Worm (Caenorhabditis elegans) whole organism, L1 larva: ENCODE measurements around the gene srd-42.

Source experiments
- C34B4.2 ChIP-seq: sonication (generic microtip); optimal IDR thresholded peaks from 2 replicates; lab custom pipeline; 2017; ENCODE audit warnings: mild to moderate bottlenecking, missing genetic modification characterization, missing compliant biosample characterization
- Y116A8C.19 ChIP-seq: sonication (generic microtip); optimal IDR thresholded peaks from 2 replicates; lab custom pipeline; 2016; ENCODE audit warnings: missing compliant biosample characterization, missing genetic modification characterization, borderline replicate concordance
- aha-1 ChIP-seq: fragments of 150-350 bp; optimal IDR thresholded peaks from 2 replicates; lab custom pipeline; 2014; ENCODE audit warnings: missing biosample characterization, missing genetic modification characterization
- alr-1 ChIP-seq: fragments of 200-800 bp; sonication (Bioruptor generic); optimal IDR thresholded peaks from 2 replicates; lab custom pipeline; 2018; ENCODE audit warnings: borderline replicate concordance, mild to moderate bottlenecking, missing genetic modification characterization, missing compliant biosample characterization
- ceh-63 ChIP-seq: fragments of 200-800 bp; sonication (Bioruptor generic); optimal IDR thresholded peaks from 2 replicates; lab custom pipeline; 2018; ENCODE audit warnings: mild to moderate bottlenecking, missing genetic modification characterization, missing compliant biosample characterization
- ceh-8 ChIP-seq: fragments of 200-800 bp; sonication (Bioruptor generic); optimal IDR thresholded peaks from 2 replicates; lab custom pipeline; 2018; ENCODE audit warnings: mild to moderate bottlenecking, missing genetic modification characterization, moderate library complexity, missing compliant biosample characterization
- ceh-88 ChIP-seq: fragments of 200-800 bp; sonication (Bioruptor generic); IDR thresholded peaks from 2 replicates; pipeline ENCODE4 v1.3.6; 2022; ENCODE audit warnings: missing genetic modification characterization, missing compliant biosample characterization
- ceh-90 ChIP-seq: sonication (generic microtip); optimal IDR thresholded peaks from 2 replicates; lab custom pipeline; 2016; ENCODE audit warnings: missing genetic modification characterization, missing compliant biosample characterization
- efl-1 ChIP-seq, 4 experiments: fragments of 150-350 bp; optimal IDR thresholded peaks in 3 of 4; peaks in 1 of 4; 1 replicate in 1 of 4; 2 replicates in 3 of 4; lab custom pipeline; 2014; ENCODE audit warnings: missing biosample characterization in 2 of 4, missing genetic modification characterization in 2 of 4, missing genetic modification reagents in 2 of 4
- egl-13 ChIP-seq: sonication (generic microtip); optimal IDR thresholded peaks from 2 replicates; lab custom pipeline; 2016; ENCODE audit warnings: missing genotype, missing genetic modification reagents, missing genetic modification characterization, missing compliant biosample characterization
- egl-27 ChIP-seq, 2 experiments: fragments of 150-350 bp in 1 of 2; sonication (generic microtip); optimal IDR thresholded peaks; 3 replicates each; lab custom pipeline; 2017 to 2018; ENCODE audit warnings: missing biosample characterization in 2 of 2, missing genetic modification characterization in 2 of 2, missing genetic modification reagents in 2 of 2
- elt-3 ChIP-seq, 6 experiments: fragments of 150-350 bp in 1 of 6; sonication (generic microtip); optimal IDR thresholded peaks; 2 replicates each; lab custom pipeline; 2017 to 2018; ENCODE audit warnings: missing biosample characterization in 6 of 6, missing genetic modification characterization in 6 of 6, inconsistent platforms in 1 of 6
- grh-1 ChIP-seq: fragments of 200-800 bp; sonication (Bioruptor generic); IDR thresholded peaks from 2 replicates; pipeline ENCODE4 v1.3.6; 2022; ENCODE audit warnings: missing genetic modification reagents, missing genetic modification characterization, missing compliant biosample characterization
- hlh-17 ChIP-seq: fragments of 200-800 bp; sonication (Bioruptor generic); optimal IDR thresholded peaks from 2 replicates; lab custom pipeline; 2018; ENCODE audit warnings: missing genetic modification characterization, mild to moderate bottlenecking, missing compliant biosample characterization, moderate library complexity, borderline replicate concordance
- jun-1 ChIP-seq: fragments of 150-350 bp; optimal IDR thresholded peaks from 2 replicates; lab custom pipeline; 2014; ENCODE audit warnings: missing biosample characterization, missing genetic modification reagents, missing genetic modification characterization
- lin-14 ChIP-seq: fragments of 200-800 bp; sonication (Bioruptor generic); optimal IDR thresholded peaks from 2 replicates; lab custom pipeline; 2018; ENCODE audit warnings: mild to moderate bottlenecking, missing genetic modification characterization, moderate library complexity, missing compliant biosample characterization
- lin-35 ChIP-seq, 2 experiments: fragments of 150-350 bp; optimal IDR thresholded peaks; 2 replicates each; lab custom pipeline; 2014; ENCODE audit warnings: missing biosample characterization in 2 of 2, missing genetic modification characterization in 2 of 2, missing genetic modification reagents in 2 of 2
- lsy-2 ChIP-seq, 2 experiments: fragments of 150-350 bp; optimal IDR thresholded peaks; 2 replicates each; lab custom pipeline; 2014; ENCODE audit warnings: missing biosample characterization in 2 of 2, missing genetic modification characterization in 2 of 2
- mef-2 ChIP-seq: fragments of 150-350 bp; optimal IDR thresholded peaks from 2 replicates; lab custom pipeline; 2014; ENCODE audit warnings: missing biosample characterization, missing genetic modification characterization
- nhr-11 ChIP-seq: fragments of 150-350 bp; optimal IDR thresholded peaks from 2 replicates; lab custom pipeline; 2014; ENCODE audit warnings: missing biosample characterization, missing genetic modification characterization
- nhr-12 ChIP-seq: sonication (generic microtip); optimal IDR thresholded peaks from 2 replicates; lab custom pipeline; 2017; ENCODE audit warnings: missing biosample characterization, missing genetic modification characterization
- nhr-20 ChIP-seq: sonication (generic microtip); optimal IDR thresholded peaks from 2 replicates; lab custom pipeline; 2016; ENCODE audit warnings: mild to moderate bottlenecking, missing genetic modification characterization, missing compliant biosample characterization
- nhr-237 ChIP-seq: fragments of 150-350 bp; optimal IDR thresholded peaks from 2 replicates; lab custom pipeline; 2014; ENCODE audit warnings: missing biosample characterization, missing genetic modification characterization
- nhr-85 ChIP-seq: sonication (generic microtip); peaks from one replicate; lab custom pipeline; 2016; ENCODE audit warnings: missing genetic modification characterization, inconsistent platforms, missing compliant biosample characterization
- pax-3 ChIP-seq: fragments of 200-800 bp; sonication (Bioruptor generic); optimal IDR thresholded peaks from 2 replicates; lab custom pipeline; 2018; ENCODE audit warnings: mild to moderate bottlenecking, missing genetic modification characterization, moderate library complexity, missing compliant biosample characterization
- skn-1 ChIP-seq: fragments of 150-350 bp; optimal IDR thresholded peaks from 2 replicates; lab custom pipeline; 2014; ENCODE audit warnings: missing biosample characterization, missing genetic modification characterization
- sptf-1 ChIP-seq: fragments of 150-350 bp; optimal IDR thresholded peaks from 2 replicates; lab custom pipeline; 2014; ENCODE audit warnings: missing biosample characterization, missing genetic modification characterization
- tbx-2 ChIP-seq: sonication (generic microtip); optimal IDR thresholded peaks from 2 replicates; lab custom pipeline; 2016; ENCODE audit warnings: missing genetic modification characterization, missing compliant biosample characterization
- tlp-1 ChIP-seq: fragments of 150-350 bp; optimal IDR thresholded peaks from 2 replicates; lab custom pipeline; 2014; ENCODE audit warnings: missing biosample characterization, missing genetic modification characterization
- unc-130 ChIP-seq: fragments of 150-350 bp; optimal IDR thresholded peaks from 2 replicates; lab custom pipeline; 2017; ENCODE audit warnings: missing biosample characterization, missing genetic modification characterization, inconsistent platforms
- xbp-1 ChIP-seq: sonication (generic microtip); optimal IDR thresholded peaks from 2 replicates; lab custom pipeline; 2016; ENCODE audit warnings: missing genetic modification characterization, missing compliant biosample characterization
- ztf-11 ChIP-seq, 2 experiments: sonication (generic microtip); optimal IDR thresholded peaks; 2 replicates each; lab custom pipeline; 2016 to 2017; ENCODE audit warnings: missing genetic modification characterization in 2 of 2, missing biosample characterization in 1 of 2, missing compliant biosample characterization in 1 of 2
- ztf-4 ChIP-seq: fragments of 150-350 bp; optimal IDR thresholded peaks from 2 replicates; lab custom pipeline; 2014; ENCODE audit warnings: missing biosample characterization, missing genetic modification characterization

The srd-42 gene

DNA sequence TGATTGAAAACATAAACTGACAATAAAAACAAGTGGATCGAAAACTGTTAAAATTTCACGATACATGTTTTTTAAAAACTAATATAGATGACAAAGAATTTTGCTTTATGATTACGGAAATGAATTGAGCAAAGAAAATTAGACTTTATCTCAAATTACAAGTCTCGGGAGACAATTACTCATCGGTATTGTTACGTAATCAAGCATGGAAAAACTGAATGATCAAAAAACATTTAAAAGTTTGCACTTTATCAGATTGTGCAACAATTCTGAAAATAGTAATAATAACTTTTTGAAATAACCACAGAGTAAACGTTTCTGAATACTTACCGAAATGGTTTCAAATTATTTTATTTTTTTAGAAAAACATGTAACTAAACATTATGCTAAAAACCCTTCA lies 2.5 kb upstream of the srd-42 start, which contains the start of gene srd-43:
TSS of gene srd-43 (minus strand) at position 66 of the 400 bp plus-strand sequence.
- TF ChIP-seq lin-35 (GFP tag; optimal IDR thresholded peaks at IDR 0.05; lab: Kevin White, UChicago) (no peak), ceh-8 (GFP tag; lab: Kevin White, UChicago) (peak; percentile 33), ztf-4 (tag; lab: Kevin White, UChicago) (no peak)

DNA sequence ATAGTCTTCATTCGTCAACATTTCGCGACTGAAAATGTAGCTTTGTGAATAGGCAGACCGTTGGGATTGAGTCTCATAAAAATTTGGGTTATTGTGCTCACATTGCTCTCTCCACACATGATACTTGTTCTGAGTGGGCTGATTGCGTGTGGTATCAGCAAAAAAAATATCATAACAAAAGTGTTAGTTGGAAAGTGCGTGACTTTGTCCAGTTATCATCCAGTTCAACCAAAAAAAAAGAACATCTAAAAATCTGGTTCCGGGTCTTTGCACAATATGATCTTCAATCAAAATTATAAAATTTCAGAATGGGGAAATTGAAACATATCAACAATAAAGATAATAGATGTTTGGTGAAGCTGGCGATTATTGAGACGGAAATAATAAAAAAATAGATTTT lies 2.8 kb downstream of the srd-42 start, which contains the start of gene srd-39:
TSS of gene srd-39 (minus strand) at position 101 of the 400 bp plus-strand sequence.
- TF ChIP-seq elt-3 (tag; optimal IDR thresholded peaks at IDR 0.05; lab: Kevin White, UChicago) (no peak), efl-1 (optimal IDR thresholded peaks at IDR 0.05; lab: Kevin White, UChicago) (no peak), efl-1 (GFP tag; optimal IDR thresholded peaks at IDR 0.05 in 1 of 2; lab: Kevin White, UChicago) (peak in 1 of 2 experiments; percentile 74)

- TF ChIP-seq ceh-90 (tag; lab: Kevin White, UChicago) = no peak
- TF ChIP-seq aha-1 = no peak
- TF ChIP-seq C34B4.2 (tag; lab: Kevin White, UChicago) = no peak
- no peak for TF ChIP-seq grh-1
- TF ChIP-seq lin-14 (GFP tag; lab: Kevin White, UChicago) = no peak
- TF ChIP-seq Y116A8C.19 (tag; lab: Kevin White, UChicago) = no peak
- no peak for TF ChIP-seq tbx-2
- no peak for TF ChIP-seq xbp-1
- TF ChIP-seq tlp-1 (tag; lab: Kevin White, UChicago) = no peak
- no peak for TF ChIP-seq mef-2
- no peak for TF ChIP-seq ztf-11 (tag; optimal IDR thresholded peaks at IDR 0.05; lab: Kevin White, UChicago)
- no peak for TF ChIP-seq skn-1
Measured at ce11 chrX:13294669-13295068, 8.6 kb downstream of the srd-42 start, which contains the start of gene srd-36. Gene srd-36, minus strand, starts transcription at chrX:13294769.

DNA sequence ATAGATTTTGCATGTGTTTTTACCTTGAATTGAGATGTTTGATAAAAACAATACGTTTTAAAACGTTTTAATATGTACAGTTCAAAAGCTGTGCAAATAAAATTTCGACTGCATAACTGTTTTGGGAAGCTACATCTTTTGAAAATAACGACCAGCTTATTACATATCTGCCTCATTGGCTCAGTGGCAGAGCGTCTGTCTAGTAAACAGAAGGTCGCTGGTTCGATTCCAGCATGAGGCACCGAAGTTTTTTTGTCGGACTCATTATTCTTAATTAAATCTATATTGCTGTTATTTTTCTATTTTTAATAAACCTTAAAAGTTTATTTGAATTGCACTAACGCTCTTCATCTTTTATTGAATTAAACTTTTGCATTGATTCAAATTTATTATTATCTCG lies 10.2 kb downstream of the srd-42 start:
- TF ChIP-seq nhr-12 (tag; lab: Kevin White, UChicago) (no peak), lin-14 (GFP tag; lab: Kevin White, UChicago) (no peak)

DNA sequence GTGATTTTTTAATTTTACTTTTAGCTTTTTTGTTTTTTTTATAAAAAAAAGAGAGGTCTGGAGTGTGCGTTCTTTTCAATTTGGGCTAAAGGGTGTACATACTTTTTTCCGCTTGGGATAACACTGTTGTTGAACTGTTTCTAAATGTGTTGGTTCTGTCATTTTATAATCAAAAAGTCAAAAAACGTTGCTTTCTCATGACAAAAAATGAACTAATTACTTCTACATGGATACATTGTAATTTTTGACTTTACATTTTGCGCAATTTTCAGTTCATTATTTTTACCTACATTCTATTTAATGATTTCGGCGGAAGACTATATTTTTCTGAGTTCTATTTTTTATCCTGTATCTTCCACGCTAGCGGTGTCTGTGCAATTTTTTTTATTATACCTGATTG lies 11.8 kb downstream of the srd-42 start, which contains the start of gene srd-38:
TSS of gene srd-38 (plus strand) at position 301 of the 400 bp plus-strand sequence.
- TF ChIP-seq ceh-63 (GFP tag; lab: Kevin White, UChicago) = no peak
- TF ChIP-seq egl-13 = no peak
- no peak for TF ChIP-seq ceh-88 (GFP tag; lab: Robert Waterston, UW)
- TF ChIP-seq unc-130 (tag; lab: Kevin White, UChicago) = no peak
- TF ChIP-seq pax-3 = no peak
- TF ChIP-seq alr-1 = no peak
- TF ChIP-seq C34B4.2 (tag; lab: Kevin White, UChicago) = no peak
- no peak for TF ChIP-seq egl-27 (tag; optimal IDR thresholded peaks at IDR 0.05; lab: Kevin White, UChicago)
- no peak for TF ChIP-seq jun-1 (tag; lab: Kevin White, UChicago)
- TF ChIP-seq lsy-2 (tag; optimal IDR thresholded peaks at IDR 0.05; lab: Kevin White, UChicago) = no peak
- no peak for TF ChIP-seq nhr-20
- no peak for TF ChIP-seq sptf-1 (tag; lab: Kevin White, UChicago)

ce11 chrX:13290531-13290930 lies 12.7 kb downstream of the srd-42 start, which contains the start of gene R04D3.3:
Gene R04D3.3, minus strand, starts transcription at chrX:13290631.
- TF ChIP-seq nhr-11 (tag; lab: Kevin White, UChicago) (no peak), nhr-85 (tag; lab: Kevin White, UChicago) (no peak), nhr-237 (tag; lab: Kevin White, UChicago) (no peak), hlh-17 (GFP tag; lab: Kevin White, UChicago) (no peak), Y116A8C.19 (tag; lab: Kevin White, UChicago) (no peak)
